Fruit fly (Drosophila melanogaster) whole organism, embryonic: ENCODE data around the gene Baldspot.

Source experiments
- Atf6 ChIP-seq: fragments of 200-800 bp; sonication (Bioruptor generic); IDR thresholded peaks from 2 replicates; pipeline ENCODE4 v1.3.6; 2022; ENCODE audit warnings: missing biosample characterization, missing genetic modification characterization
- CG10431 ChIP-seq: fragments of 200-800 bp; sonication (Bioruptor generic); optimal IDR thresholded peaks from 3 replicates; lab custom pipeline; 2018; ENCODE audit warnings: missing biosample characterization, mild to moderate bottlenecking, missing genetic modification characterization
- CG10979 ChIP-seq: fragments of 200-800 bp; sonication (Bioruptor generic); optimal IDR thresholded peaks from 2 replicates; lab custom pipeline; 2018; ENCODE audit warnings: missing biosample characterization, mild to moderate bottlenecking, missing genetic modification characterization, moderate library complexity
- CG11504 ChIP-seq: fragments of 200-800 bp; sonication (Bioruptor generic); optimal IDR thresholded peaks from 3 replicates; lab custom pipeline; 2019; ENCODE audit warnings: missing biosample characterization, mild to moderate bottlenecking, missing genetic modification characterization, moderate library complexity
- CG12071 ChIP-seq: fragments of 200-800 bp; sonication (Bioruptor generic); optimal IDR thresholded peaks from 3 replicates; lab custom pipeline; 2018; ENCODE audit warnings: missing biosample characterization, mild to moderate bottlenecking, missing genetic modification characterization
- CG14050 ChIP-seq: fragments of 200-800 bp; sonication (Bioruptor generic); IDR thresholded peaks from 3 replicates; pipeline ENCODE4 v1.3.6; 2022; ENCODE audit warnings: missing biosample characterization, missing genetic modification characterization
- CG14965 ChIP-seq: fragments of 200-800 bp; sonication (Bioruptor generic); optimal IDR thresholded peaks from 2 replicates; lab custom pipeline; 2016; ENCODE audit warnings: missing biosample characterization, missing genetic modification characterization, borderline replicate concordance
- CG17328 ChIP-seq: fragments of 200-800 bp; sonication (Bioruptor generic); IDR thresholded peaks from 2 replicates; pipeline ENCODE4 v1.3.6; 2022; ENCODE audit warnings: missing biosample characterization, missing genetic modification characterization
- CG17385 ChIP-seq: fragments of 200-800 bp; sonication (Bioruptor generic); optimal IDR thresholded peaks from 3 replicates; lab custom pipeline; 2018; ENCODE audit warnings: missing biosample characterization, mild to moderate bottlenecking, missing genetic modification characterization
- CG18619 ChIP-seq: fragments of 200-800 bp; sonication (Bioruptor generic); optimal IDR thresholded peaks from 3 replicates; lab custom pipeline; 2017; ENCODE audit warnings: missing biosample characterization, mild to moderate bottlenecking, missing genetic modification characterization
- CG2116 ChIP-seq: fragments of 200-800 bp; sonication (Bioruptor generic); optimal IDR thresholded peaks from 3 replicates; lab custom pipeline; 2018; ENCODE audit warnings: missing biosample characterization, mild to moderate bottlenecking, missing genetic modification characterization
- CG2129 ChIP-seq: fragments of 200-800 bp; sonication (Bioruptor generic); IDR thresholded peaks from 2 replicates; pipeline ENCODE4 v1.3.6; 2022; ENCODE audit warnings: missing biosample characterization, missing genetic modification characterization; ENCODE audit not compliant: partially characterized antibody
- CG2202 ChIP-seq: fragments of 200-800 bp; sonication (Bioruptor generic); optimal IDR thresholded peaks from 2 replicates; lab custom pipeline; 2018; ENCODE audit warnings: missing biosample characterization, mild to moderate bottlenecking, missing genetic modification characterization
- CG2678 ChIP-seq: fragments of 200-800 bp; sonication (Bioruptor generic); optimal IDR thresholded peaks from 3 replicates; lab custom pipeline; 2019; ENCODE audit warnings: missing biosample characterization, mild to moderate bottlenecking, missing genetic modification characterization, moderate library complexity
- CG4328 ChIP-seq: fragments of 200-800 bp; sonication (Bioruptor generic); optimal IDR thresholded peaks from 3 replicates; lab custom pipeline; 2017; ENCODE audit warnings: missing biosample characterization, missing genetic modification reagents, missing genetic modification characterization
- CG4360 ChIP-seq: fragments of 200-800 bp; sonication (Bioruptor generic); IDR thresholded peaks from 2 replicates; pipeline ENCODE4 v1.3.6; 2022; ENCODE audit warnings: missing biosample characterization, missing genetic modification characterization
- CG43689 ChIP-seq: fragments of 200-800 bp; sonication (Bioruptor generic); IDR thresholded peaks from 2 replicates; pipeline ENCODE4 v1.3.6; 2022; ENCODE audit warnings: missing biosample characterization, missing genetic modification characterization
- CG6854 ChIP-seq: fragments of 200-800 bp; sonication (Bioruptor generic); optimal IDR thresholded peaks from 3 replicates; lab custom pipeline; 2017; ENCODE audit warnings: missing biosample characterization, mild to moderate bottlenecking, missing genetic modification characterization
- CG7556 ChIP-seq: fragments of 200-800 bp; sonication (Bioruptor generic); optimal IDR thresholded peaks from 2 replicates; lab custom pipeline; 2017; ENCODE audit warnings: missing biosample characterization, mild to moderate bottlenecking, missing genetic modification characterization
- CG7963 ChIP-seq: fragments of 200-800 bp; sonication (Bioruptor generic); IDR thresholded peaks from 3 replicates; pipeline ENCODE4 v1.3.6; 2022; ENCODE audit warnings: missing biosample characterization, missing genetic modification characterization; ENCODE audit not compliant: partially characterized antibody
- D19A ChIP-seq: fragments of 200-800 bp; optimal IDR thresholded peaks from 3 replicates; lab custom pipeline; 2019; ENCODE audit warnings: missing biosample characterization, mild to moderate bottlenecking, missing genetic modification characterization, moderate library complexity
- Dref ChIP-seq: fragments of 200-800 bp; sonication (Bioruptor generic); IDR thresholded peaks from 2 replicates; pipeline ENCODE4 v1.3.6; 2022; ENCODE audit warnings: missing biosample characterization, missing genetic modification characterization
- E2f2 ChIP-seq: fragments of 200-800 bp; sonication (Bioruptor generic); IDR thresholded peaks from 2 replicates; pipeline ENCODE4 v1.3.6; 2022; ENCODE audit warnings: missing biosample characterization, missing genetic modification characterization
- Hsf ChIP-seq: fragments of 200-800 bp; sonication (Bioruptor generic); optimal IDR thresholded peaks from 3 replicates; lab custom pipeline; 2016; ENCODE audit warnings: missing biosample characterization, missing genetic modification characterization
- Lhr ChIP-seq: fragments of 200-800 bp; sonication (Bioruptor generic); optimal IDR thresholded peaks from 3 replicates; lab custom pipeline; 2017; ENCODE audit warnings: mild to moderate bottlenecking, missing biosample characterization, missing genetic modification reagents, missing genetic modification characterization
- Sin3A ChIP-seq: fragments of >200 bp; optimal IDR thresholded peaks from 2 replicates; lab custom pipeline; 2018
- Stat92E ChIP-seq, 3 experiments: fragments of >200 bp in 2 of 3; fragments of 200-800 bp in 1 of 3; sonication (Bioruptor generic) in 1 of 3; optimal IDR thresholded peaks; 2 replicates each; lab custom pipeline; 2017 to 2019; ENCODE audit warnings: missing biosample characterization in 3 of 3, missing genetic modification characterization in 3 of 3, mild to moderate bottlenecking in 1 of 3, moderate library complexity in 1 of 3
- Xrp1 ChIP-seq: fragments of 200-800 bp; sonication (Bioruptor generic); IDR thresholded peaks from 2 replicates; pipeline ENCODE4 v1.3.6; 2022; ENCODE audit warnings: missing biosample characterization, missing genetic modification characterization
- aop ChIP-seq: fragments of 200-800 bp; sonication (Bioruptor generic); IDR thresholded peaks from 2 replicates; pipeline ENCODE4 v1.3.6; 2022; ENCODE audit warnings: missing biosample characterization, missing genetic modification characterization
- ash1 ChIP-seq: fragments of 200-800 bp; sonication (Bioruptor generic); optimal IDR thresholded peaks from 2 replicates; lab custom pipeline; 2018; ENCODE audit warnings: missing biosample characterization, mild to moderate bottlenecking, missing genetic modification characterization
- ato ChIP-seq: fragments of 200-800 bp; sonication (Bioruptor generic); IDR thresholded peaks from 2 replicates; pipeline ENCODE4 v1.3.6; 2022; ENCODE audit warnings: missing biosample characterization, missing genetic modification characterization; ENCODE audit not compliant: partially characterized antibody
- cas ChIP-seq: fragments of 200-800 bp; sonication (Bioruptor generic); IDR thresholded peaks from 2 replicates; pipeline ENCODE4 v1.3.6; 2022; ENCODE audit warnings: missing biosample characterization, missing genetic modification characterization
- dati ChIP-seq: fragments of 200-800 bp; sonication (Bioruptor generic); IDR thresholded peaks from 2 replicates; pipeline ENCODE4 v1.3.6; 2022; ENCODE audit warnings: missing biosample characterization, missing genetic modification characterization
- disco-r ChIP-seq: fragments of 200-800 bp; sonication (Bioruptor generic); optimal IDR thresholded peaks from 2 replicates; lab custom pipeline; 2016; ENCODE audit warnings: missing biosample characterization, missing genetic modification characterization
- dpn ChIP-seq, 2 experiments: fragments of 200-800 bp; sonication (Bioruptor generic); optimal IDR thresholded peaks; 3 replicates each; lab custom pipeline; 2016; ENCODE audit warnings: missing biosample characterization in 2 of 2, missing genetic modification characterization in 2 of 2
- ems ChIP-seq: fragments of 200-800 bp; sonication (Bioruptor generic); optimal IDR thresholded peaks from 3 replicates; lab custom pipeline; 2016; ENCODE audit warnings: missing biosample characterization, missing genetic modification characterization
- fru ChIP-seq: fragments of >200 bp; optimal IDR thresholded peaks from 2 replicates; lab custom pipeline; 2017
- inv ChIP-seq: fragments of 200-800 bp; sonication (Bioruptor generic); IDR thresholded peaks from 2 replicates; pipeline ENCODE4 v1.3.6; 2022; ENCODE audit warnings: missing biosample characterization, missing genetic modification characterization; ENCODE audit not compliant: partially characterized antibody
- kni ChIP-seq: fragments of 200-800 bp; sonication (Bioruptor generic); optimal IDR thresholded peaks from 3 replicates; lab custom pipeline; 2017; ENCODE audit warnings: mild to moderate bottlenecking, missing biosample characterization, missing genetic modification reagents, missing genetic modification characterization
- nmo ChIP-seq: fragments of 200-800 bp; sonication (Bioruptor generic); optimal IDR thresholded peaks from 2 replicates; lab custom pipeline; 2018; ENCODE audit warnings: missing biosample characterization, mild to moderate bottlenecking, missing genetic modification characterization, moderate library complexity
- odd ChIP-seq: fragments of 200-800 bp; sonication (Bioruptor generic); optimal IDR thresholded peaks from 2 replicates; lab custom pipeline; 2017; ENCODE audit warnings: missing biosample characterization, mild to moderate bottlenecking, missing genetic modification characterization
- pb ChIP-seq: fragments of 200-800 bp; sonication (Bioruptor generic); optimal IDR thresholded peaks from 3 replicates; lab custom pipeline; 2016; ENCODE audit warnings: missing biosample characterization, missing genetic modification characterization
- pho ChIP-seq: fragments of 200-800 bp; sonication (Bioruptor generic); optimal IDR thresholded peaks from 2 replicates; lab custom pipeline; 2016; ENCODE audit warnings: missing biosample characterization, missing genetic modification characterization
- psq ChIP-seq: fragments of 200-800 bp; sonication (Bioruptor generic); optimal IDR thresholded peaks from 2 replicates; lab custom pipeline; 2017; ENCODE audit warnings: missing biosample characterization, missing genetic modification characterization
- sisA ChIP-seq: fragments of 200-800 bp; sonication (Bioruptor generic); IDR thresholded peaks from 2 replicates; pipeline ENCODE4 v1.3.6; 2022; ENCODE audit warnings: missing biosample characterization, missing genetic modification characterization
- tio ChIP-seq: fragments of 200-800 bp; sonication (Bioruptor generic); optimal IDR thresholded peaks from 2 replicates; lab custom pipeline; 2017; ENCODE audit warnings: missing biosample characterization, missing genetic modification characterization, inconsistent platforms
- tll ChIP-seq, 2 experiments: fragments of 200-800 bp in 1 of 2; fragments of >200 bp in 1 of 2; sonication (Bioruptor generic) in 1 of 2; optimal IDR thresholded peaks; 2 replicates each; lab custom pipeline; 2017 to 2019; ENCODE audit warnings: missing biosample characterization in 2 of 2, missing genetic modification characterization in 2 of 2, mild to moderate bottlenecking in 1 of 2, moderate library complexity in 1 of 2
- ttk ChIP-seq: fragments of 200-800 bp; sonication (Bioruptor generic); IDR thresholded peaks from 2 replicates; pipeline ENCODE4 v2.1.2; 2022; ENCODE audit warnings: missing biosample characterization, missing genetic modification characterization
- unpg ChIP-seq: fragments of 200-800 bp; sonication (Bioruptor generic); optimal IDR thresholded peaks from 3 replicates; lab custom pipeline; 2018; ENCODE audit warnings: missing biosample characterization, mild to moderate bottlenecking, missing genetic modification characterization, moderate library complexity
- vnd ChIP-seq: fragments of 200-800 bp; sonication (Bioruptor generic); IDR thresholded peaks from 3 replicates; pipeline ENCODE4 v1.3.6; 2022; ENCODE audit warnings: missing biosample characterization, missing genetic modification characterization; ENCODE audit not compliant: partially characterized antibody
- zen2 ChIP-seq: fragments of 200-800 bp; sonication (Bioruptor generic); IDR thresholded peaks from 3 replicates; pipeline ENCODE4 v1.3.6; 2022; ENCODE audit warnings: missing biosample characterization, missing genetic modification characterization; ENCODE audit not compliant: partially characterized antibody

The Baldspot gene

DNA sequence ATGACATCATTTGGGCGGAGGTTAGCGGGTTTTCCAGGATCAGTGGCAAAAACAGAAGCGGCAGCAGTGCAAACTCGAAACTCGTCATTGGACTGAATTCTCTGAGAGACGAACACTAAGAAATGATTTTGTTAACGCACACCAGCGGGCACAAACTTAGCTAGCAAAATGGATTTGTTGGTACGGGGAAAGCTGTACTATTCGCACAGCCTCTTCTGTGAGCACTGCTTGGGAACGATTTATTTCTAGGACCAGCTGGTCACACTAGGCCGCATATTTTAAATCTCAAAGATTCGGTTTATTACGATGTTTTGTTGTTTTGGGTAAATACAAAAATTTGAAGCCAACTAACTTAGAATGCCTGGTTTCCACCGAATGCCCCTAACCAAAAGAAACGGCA lies 52.3 kb downstream of the Baldspot start, which contains the start of gene CG4098 (continued):
- TF ChIP-seq CG10979 (tag; lab: Kevin White, UChicago) (peak; percentile 34), CG14965 (no peak), D19A (tag; lab: Kevin White, UChicago) (no peak), CG6854 (GFP tag; lab: Kevin White, UChicago) (no peak), CG2129 (GFP tag; lab: Robert Waterston, UW) (no peak), CG43689 (no peak), Dref (GFP tag; lab: Robert Waterston, UW) (peak; percentile 53), nmo (GFP tag; lab: Kevin White, UChicago) (peak; percentile 18), kni (GFP tag; lab: Kevin White, UChicago) (no peak), CG4360 (no peak), CG14050 (peak; percentile 51; the same call in 2 of the 3 replicates), CG18619 (peak; percentile 20), CG4328 (GFP tag; lab: Kevin White, UChicago) (no peak), ttk (GFP tag; lab: Robert Waterston, UW) (peak; percentile 52; the same call in 1 of the 2 replicates), CG2202 (tag; lab: Kevin White, UChicago) (no peak), CG10431 (no peak), CG17328 (GFP tag; lab: Robert Waterston, UW) (peak; percentile 71), CG11504 (tag; lab: Kevin White, UChicago) (peak; percentile 44), dpn (GFP tag; optimal IDR thresholded peaks at IDR 0.05; lab: Kevin White, UChicago) (peak; percentile 71 to 72), unpg (GFP tag; lab: Kevin White, UChicago) (peak; percentile 49), CG2678 (tag; lab: Kevin White, UChicago) (peak; percentile 38), dati (GFP tag; lab: Robert Waterston, UW) (no peak), CG7556 (GFP tag; lab: Kevin White, UChicago) (peak; percentile 6), zen2 (no peak), odd (GFP tag; lab: Kevin White, UChicago) (no peak), Xrp1 (GFP tag; lab: Robert Waterston, UW) (peak; percentile 67), vnd (GFP tag; lab: Robert Waterston, UW) (no peak), ato (no peak), cas (GFP tag; lab: Robert Waterston, UW) (peak; percentile 31; the same call in 1 of the 2 replicates), fru (lab: Kevin White, UChicago) (no peak), CG2116 (GFP tag; lab: Kevin White, UChicago) (peak; percentile 0), tll (GFP tag; optimal IDR thresholded peaks at IDR 0.05; lab: Kevin White, UChicago) (no peak), Lhr (GFP tag; lab: Kevin White, UChicago) (no peak), disco-r (GFP tag; lab: Kevin White, UChicago) (no peak), inv (no peak), sisA (GFP tag; lab: Robert Waterston, UW) (peak; percentile 65), psq (no peak), pho (GFP tag; lab: Kevin White, UChicago) (peak; percentile 58), ash1 (GFP tag; lab: Kevin White, UChicago) (peak; percentile 25), ems (GFP tag; lab: Kevin White, UChicago) (peak; percentile 58), Atf6 (GFP tag; lab: Robert Waterston, UW) (peak; percentile 67), pb (GFP tag; lab: Kevin White, UChicago) (no peak), CG12071 (GFP tag; lab: Kevin White, UChicago) (peak; percentile 24), Hsf (GFP tag; lab: Kevin White, UChicago) (peak; percentile 52), Sin3A (lab: Kevin White, UChicago) (peak; percentile 17), aop (GFP tag; lab: Robert Waterston, UW) (no peak), Stat92E (GFP tag; optimal IDR thresholded peaks at IDR 0.05; lab: Kevin White, UChicago) (no peak), CG17385 (GFP tag; lab: Kevin White, UChicago) (peak; percentile 34), CG7963 (GFP tag; lab: Robert Waterston, UW) (no peak), tio (GFP tag; lab: Kevin White, UChicago) (no peak), E2f2 (GFP tag; lab: Robert Waterston, UW) (peak; percentile 86)
